Worm (Caenorhabditis elegans) whole organism, young adult: Measurements from ENCODE around the gene C43G2.3.

Experiments
- C17E4.6 ChIP-seq: fragments of 200-800 bp; sonication (Bioruptor generic); IDR thresholded peaks from 2 replicates; pipeline ENCODE4 v1.3.6; 2022; ENCODE audit warnings: missing genetic modification reagents, missing genetic modification characterization, missing compliant biosample characterization
- Y53G8AR.9 ChIP-seq: fragments of 200-800 bp; sonication (Bioruptor generic); conservative IDR thresholded peaks from 2 replicates; pipeline ENCODE4 v1.3.6; 2022; ENCODE audit warnings: missing genetic modification reagents, missing genetic modification characterization, missing compliant biosample characterization
- ama-1 ChIP-seq, 3 experiments: fragments of 150-350 bp in 1 of 3; sonication (generic microtip) in 2 of 3; optimal IDR thresholded peaks; 2 replicates each; lab custom pipeline; 2014 to 2018; ENCODE audit warnings: missing biosample characterization in 2 of 3, missing genetic modification characterization in 2 of 3, missing genetic modification reagents in 2 of 3
- attf-5 ChIP-seq: fragments of 200-800 bp; sonication (Bioruptor generic); optimal IDR thresholded peaks from 2 replicates; lab custom pipeline; 2018; ENCODE audit warnings: mild to moderate bottlenecking, missing genetic modification characterization, missing compliant biosample characterization
- him-1 ChIP-seq: sonication (generic microtip); optimal IDR thresholded peaks from 2 replicates; lab custom pipeline; 2016; ENCODE audit warnings: missing genotype, missing genetic modification reagents, missing genetic modification characterization, missing compliant biosample characterization
- madf-3 ChIP-seq: fragments of 200-800 bp; sonication (Bioruptor generic); IDR thresholded peaks from 2 replicates; pipeline ENCODE4 v1.3.6; 2022; ENCODE audit warnings: missing genetic modification reagents, missing genetic modification characterization, missing compliant biosample characterization
- nfya-2 ChIP-seq: fragments of 200-800 bp; sonication (Bioruptor generic); IDR thresholded peaks from 2 replicates; pipeline ENCODE4 v1.3.6; 2022; ENCODE audit warnings: missing genetic modification reagents, missing genetic modification characterization, missing compliant biosample characterization
- sea-2 ChIP-seq: fragments of 200-800 bp; sonication (Bioruptor generic); IDR thresholded peaks from 2 replicates; pipeline ENCODE4 v1.3.6; 2022; ENCODE audit warnings: missing genetic modification characterization, missing compliant biosample characterization
- snpc-4 ChIP-seq, 5 experiments: fragments of 150-350 bp in 1 of 5; sonication (generic microtip) in 4 of 5; optimal IDR thresholded peaks; 2 replicates each; lab custom pipeline; 2014 to 2018; ENCODE audit warnings: missing genetic modification characterization in 5 of 5, missing biosample characterization in 3 of 5, antibody characterized with exemption in 2 of 5, mild to moderate bottlenecking in 2 of 5, missing compliant biosample characterization in 2 of 5, missing genotype in 2 of 5, moderate library complexity in 2 of 5, missing genetic modification reagents in 1 of 5
- ztf-28 ChIP-seq: fragments of 200-800 bp; sonication (Bioruptor generic); IDR thresholded peaks from 2 replicates; pipeline ENCODE4 v1.3.6; 2022; ENCODE audit warnings: missing genetic modification reagents, missing genetic modification characterization, missing compliant biosample characterization

DNA sequence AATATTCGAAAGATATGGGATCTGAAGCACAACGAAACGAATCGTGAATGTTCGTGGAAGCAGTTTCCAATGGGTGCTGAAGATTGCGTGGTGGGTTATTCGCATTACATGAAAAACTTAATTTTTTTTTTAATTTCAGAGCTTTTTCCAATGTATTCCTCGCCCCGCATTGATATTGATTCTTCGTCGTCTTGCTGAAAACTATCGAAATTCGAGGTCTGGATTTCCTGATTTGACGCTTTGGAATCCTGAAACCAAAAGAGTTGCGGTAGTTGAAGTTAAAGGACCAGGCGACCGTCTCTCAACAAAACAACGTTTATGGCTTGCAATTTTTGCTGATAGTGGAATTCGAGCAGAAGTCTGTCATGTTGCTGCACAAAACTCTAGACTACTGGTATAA lies 26.0 kb upstream of the C43G2.3 start:
- TF ChIP-seq C17E4.6 (GFP tag; lab: Robert Waterston, UW) (no peak), ztf-28 (GFP tag; lab: Robert Waterston, UW) (no peak), attf-5 (GFP tag; lab: Kevin White, UChicago) (no peak), sea-2 (no peak), ama-1 (optimal IDR thresholded peaks at IDR 0.05; lab: Kevin White, UChicago) (no peak), ama-1 (GFP tag; optimal IDR thresholded peaks at IDR 0.05; lab: Kevin White, UChicago) (no peak), him-1 (no peak), madf-3 (GFP tag; lab: Robert Waterston, UW) (no peak), nfya-2 (GFP tag; lab: Robert Waterston, UW) (no peak), Y53G8AR.9 (GFP tag; lab: Robert Waterston, UW) (0 out of 2 replicates have a peak, but pooled peaks have one; percentile 23), snpc-4 (GFP tag; optimal IDR thresholded peaks at IDR 0.05; lab: Kevin White, UChicago) (no peak), snpc-4 (tag; optimal IDR thresholded peaks at IDR 0.05; lab: Kevin White, UChicago) (peak in 1 of 4 experiments; percentile 9)
